Worm (Caenorhabditis elegans): Measurements from ENCODE around the gene F14B8.5.

DNA sequence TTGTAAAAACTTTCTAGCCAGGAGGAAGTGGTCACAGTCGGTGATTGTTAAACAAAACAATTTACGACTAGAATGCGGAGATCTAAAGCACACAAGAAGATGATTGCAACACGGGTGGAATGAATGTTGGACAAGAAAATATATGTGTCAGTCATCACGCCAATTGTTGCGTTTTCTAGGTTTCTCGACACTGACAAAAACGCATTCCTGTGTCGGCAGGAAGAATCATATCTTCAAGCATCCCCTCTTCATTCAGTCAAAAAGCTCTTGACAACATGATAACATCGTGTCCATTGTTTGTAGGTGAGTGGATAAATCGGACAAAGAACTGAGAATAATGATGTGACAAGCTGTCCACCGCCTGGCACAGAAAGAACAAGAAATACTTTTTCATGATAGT is 31.0 kb upstream of the F14B8.5 start:
- TF ChIP-seq zag-1 (tag; optimal IDR thresholded peaks at IDR 0.05), result no peak
- no peak for TF ChIP-seq ZK546.5 (tag; optimal IDR thresholded peaks at IDR 0.05)
